Worm (Caenorhabditis elegans) whole organism, midembryonic: ENCODE results near the gene C03C10.2.

Experiments
- T22C8.4 ChIP-seq: fragments of 200-800 bp; sonication (Bioruptor generic); IDR thresholded peaks from 2 replicates; pipeline ENCODE4 v1.3.6; 2022; ENCODE audit warnings: missing genetic modification characterization, missing compliant biosample characterization
- cog-1 ChIP-seq: sonication (generic microtip); optimal IDR thresholded peaks from 2 replicates; lab custom pipeline; 2016; ENCODE audit warnings: missing genetic modification characterization, missing compliant biosample characterization
- flt-1 ChIP-seq: fragments of 200-800 bp; sonication (Bioruptor generic); IDR thresholded peaks from 2 replicates; pipeline ENCODE4 v1.3.6; 2022; ENCODE audit warnings: missing genetic modification characterization, missing compliant biosample characterization
- klf-2 ChIP-seq: fragments of 200-800 bp; sonication (Bioruptor generic); conservative IDR thresholded peaks from 2 replicates; pipeline ENCODE4 v1.3.6; 2022; ENCODE audit warnings: missing genetic modification reagents, missing genetic modification characterization, missing compliant biosample characterization
- med-1 ChIP-seq: sonication (generic microtip); optimal IDR thresholded peaks from 2 replicates; lab custom pipeline; 2017; ENCODE audit warnings: missing genetic modification characterization, mild to moderate bottlenecking, missing compliant biosample characterization, antibody characterized with exemption, missing genetic modification reagents; ENCODE audit not compliant: insufficient read depth
- ref-1 ChIP-seq: fragments of 200-800 bp; sonication (Bioruptor generic); conservative IDR thresholded peaks from 2 replicates; pipeline ENCODE4 v1.3.6; 2022; ENCODE audit warnings: missing genetic modification reagents, missing genetic modification characterization, missing compliant biosample characterization
- tab-1 ChIP-seq: fragments of 200-800 bp; sonication (Bioruptor generic); IDR thresholded peaks from 2 replicates; pipeline ENCODE4 v1.3.6; 2022; ENCODE audit warnings: missing genetic modification characterization, missing compliant biosample characterization
- ztf-23 ChIP-seq: fragments of 200-800 bp; sonication (Bioruptor generic); IDR thresholded peaks from 2 replicates; pipeline ENCODE4 v1.3.6; 2022; ENCODE audit warnings: missing genetic modification reagents, missing genetic modification characterization, missing compliant biosample characterization
- ztf-29 ChIP-seq: fragments of 200-800 bp; sonication (Bioruptor generic); IDR thresholded peaks from 2 replicates; pipeline ENCODE4 v1.3.6; 2022; ENCODE audit warnings: missing genetic modification reagents, missing genetic modification characterization, missing compliant biosample characterization

The C03C10.2 gene

ce11 chrIII:4090773-4091172 lies at the start of gene C03C10.2:
TSS of gene C03C10.2 (plus strand) at chrIII:4091073.
- TF ChIP-seq ztf-29 (GFP tag; lab: Robert Waterston, UW) (no peak), tab-1 (GFP tag; lab: Robert Waterston, UW) (no peak), flt-1 (GFP tag; lab: Robert Waterston, UW) (no peak), cog-1 (tag; lab: Kevin White, UChicago) (no peak), ztf-23 (no peak), klf-2 (GFP tag; lab: Robert Waterston, UW) (no peak), T22C8.4 (GFP tag; lab: Robert Waterston, UW) (no peak), ref-1 (GFP tag; lab: Robert Waterston, UW) (no peak), med-1 (GFP tag; lab: Kevin White, UChicago) (no peak)

ce11 chrIII:4049150-4049549 lies 41.7 kb upstream of the C03C10.2 start:
- TF ChIP-seq ref-1 (GFP tag; lab: Robert Waterston, UW) = no peak
- no peak for TF ChIP-seq flt-1 (GFP tag; lab: Robert Waterston, UW)
- TF ChIP-seq klf-2 (GFP tag; lab: Robert Waterston, UW) = no peak
- TF ChIP-seq ztf-29 (GFP tag; lab: Robert Waterston, UW) = no peak
- no peak for TF ChIP-seq ztf-23
- TF ChIP-seq med-1 (GFP tag; lab: Kevin White, UChicago) = no peak
- TF ChIP-seq tab-1 (GFP tag; lab: Robert Waterston, UW) = no peak

- no peak for TF ChIP-seq flt-1 (GFP tag; lab: Robert Waterston, UW)
- TF ChIP-seq T22C8.4 (GFP tag; lab: Robert Waterston, UW) = no peak
- no peak for TF ChIP-seq ztf-23
- TF ChIP-seq klf-2 (GFP tag; lab: Robert Waterston, UW) = no peak
- TF ChIP-seq cog-1 (tag; lab: Kevin White, UChicago) = no peak
- TF ChIP-seq med-1 (GFP tag; lab: Kevin White, UChicago) = no peak
- TF ChIP-seq ztf-29 (GFP tag; lab: Robert Waterston, UW) = no peak
- no peak for TF ChIP-seq ref-1 (GFP tag; lab: Robert Waterston, UW)
- TF ChIP-seq tab-1 (GFP tag; lab: Robert Waterston, UW) = no peak
These were observed 33.0 kb upstream of the C03C10.2 start, which contains the start of gene rcq-5 for ce11 chrIII:4057894-4058293. TSS of gene rcq-5 (minus strand) at chrIII:4057976.

ce11 chrIII:4058643-4059042 lies 32.2 kb upstream of the C03C10.2 start, which contains the start of gene his-69:
TSS of gene his-69 (minus strand) at chrIII:4058743.
- TF ChIP-seq klf-2 (GFP tag; lab: Robert Waterston, UW) (no peak), cog-1 (tag; lab: Kevin White, UChicago) (no peak), med-1 (GFP tag; lab: Kevin White, UChicago) (no peak), ztf-23 (no peak), ztf-29 (GFP tag; lab: Robert Waterston, UW) (no peak), T22C8.4 (GFP tag; lab: Robert Waterston, UW) (no peak), tab-1 (GFP tag; lab: Robert Waterston, UW) (no peak), ref-1 (GFP tag; lab: Robert Waterston, UW) (no peak), flt-1 (GFP tag; lab: Robert Waterston, UW) (no peak)

ce11 chrIII:4060019-4060418 lies 30.9 kb upstream of the C03C10.2 start, which contains the start of gene his-70:
TSS of gene his-70 (minus strand) at chrIII:4060119.
- TF ChIP-seq flt-1 (GFP tag; lab: Robert Waterston, UW) (no peak), klf-2 (GFP tag; lab: Robert Waterston, UW) (no peak), ref-1 (GFP tag; lab: Robert Waterston, UW) (no peak), tab-1 (GFP tag; lab: Robert Waterston, UW) (no peak), T22C8.4 (GFP tag; lab: Robert Waterston, UW) (no peak), ztf-29 (GFP tag; lab: Robert Waterston, UW) (no peak), ztf-23 (no peak), cog-1 (tag; lab: Kevin White, UChicago) (no peak)

- TF ChIP-seq ztf-29 (GFP tag; lab: Robert Waterston, UW) = peak; percentile 5; the same call in 1 of the 2 replicates
These were observed 30.0 kb upstream of the C03C10.2 start for ce11 chrIII:4060856-4061383.

- TF ChIP-seq T22C8.4 (GFP tag; lab: Robert Waterston, UW) = no peak
- TF ChIP-seq tab-1 (GFP tag; lab: Robert Waterston, UW) = 0 out of 2 replicates have a peak, but pooled peaks have one; percentile 39
These were observed 27.1 kb upstream of the C03C10.2 start for ce11 chrIII:4063724-4064123.

- TF ChIP-seq med-1 (GFP tag; lab: Kevin White, UChicago) (no peak), T22C8.4 (GFP tag; lab: Robert Waterston, UW) (no peak), cog-1 (tag; lab: Kevin White, UChicago) (no peak), ztf-23 (no peak), flt-1 (GFP tag; lab: Robert Waterston, UW) (no peak), ref-1 (GFP tag; lab: Robert Waterston, UW) (no peak), klf-2 (GFP tag; lab: Robert Waterston, UW) (no peak)
These were observed 24.5 kb upstream of the C03C10.2 start, which contains the start of gene unc-79 for ce11 chrIII:4066333-4066732. TSS of gene unc-79 (plus strand) at chrIII:4066633.

- no peak for TF ChIP-seq ztf-23
These were observed 22.8 kb upstream of the C03C10.2 start for ce11 chrIII:4068120-4068519.

ce11 chrIII:4070239-4070638 lies 20.6 kb upstream of the C03C10.2 start:
- TF ChIP-seq T22C8.4 (GFP tag; lab: Robert Waterston, UW) (no peak), tab-1 (GFP tag; lab: Robert Waterston, UW) (no peak), cog-1 (tag; lab: Kevin White, UChicago) (no peak), ztf-29 (GFP tag; lab: Robert Waterston, UW) (no peak), flt-1 (GFP tag; lab: Robert Waterston, UW) (no peak), ztf-23 (no peak), ref-1 (GFP tag; lab: Robert Waterston, UW) (no peak), med-1 (GFP tag; lab: Kevin White, UChicago) (no peak), klf-2 (GFP tag; lab: Robert Waterston, UW) (no peak)
